Worm (Caenorhabditis elegans) whole organism, L4 larva: ENCODE results near the gene C25H3.11.

Source experiments
- F10B5.3 ChIP-seq: sonication (generic microtip); optimal IDR thresholded peaks from 2 replicates; lab custom pipeline; 2016; ENCODE audit warnings: mild to moderate bottlenecking, missing genetic modification characterization, missing compliant biosample characterization
- F26F4.8 ChIP-seq: fragments of 200-800 bp; sonication (Bioruptor generic); conservative IDR thresholded peaks from 2 replicates; pipeline ENCODE4 v1.3.6; 2022; ENCODE audit warnings: missing genetic modification characterization, missing compliant biosample characterization
- F49E8.2 ChIP-seq: sonication (generic microtip); optimal IDR thresholded peaks from 2 replicates; lab custom pipeline; 2016; ENCODE audit warnings: missing compliant biosample characterization, mild to moderate bottlenecking, missing genetic modification characterization, borderline replicate concordance
- Y5F2A.4 ChIP-seq: fragments of 200-800 bp; sonication (Bioruptor generic); optimal IDR thresholded peaks from 2 replicates; lab custom pipeline; 2018; ENCODE audit warnings: mild to moderate bottlenecking, missing genetic modification characterization, missing compliant biosample characterization
- ama-1 ChIP-seq: fragments of 150-350 bp; optimal IDR thresholded peaks from 2 replicates; lab custom pipeline; 2014; ENCODE audit warnings: inconsistent platforms, mixed read lengths
- arid-1 ChIP-seq: fragments of 200-800 bp; sonication (Bioruptor generic); conservative IDR thresholded peaks from 2 replicates; pipeline ENCODE4 v1.3.6; 2022; ENCODE audit warnings: missing genetic modification reagents, missing genetic modification characterization, missing compliant biosample characterization
- ceh-28 ChIP-seq: fragments of 150-350 bp; optimal IDR thresholded peaks from 2 replicates; lab custom pipeline; 2014; ENCODE audit warnings: missing biosample characterization, missing genetic modification reagents, missing genetic modification characterization
- ceh-44 ChIP-seq: fragments of 200-800 bp; sonication (Bioruptor generic); IDR thresholded peaks from 2 replicates; pipeline ENCODE4 v1.3.6; 2022; ENCODE audit warnings: missing genetic modification reagents, missing genetic modification characterization, missing compliant biosample characterization
- ceh-82 ChIP-seq: sonication (generic microtip); optimal IDR thresholded peaks from 2 replicates; lab custom pipeline; 2017; ENCODE audit warnings: missing biosample characterization, missing genetic modification characterization
- ctbp-1 ChIP-seq: fragments of 200-800 bp; sonication (Bioruptor generic); IDR thresholded peaks from 2 replicates; pipeline ENCODE4 v1.3.6; 2022; ENCODE audit warnings: missing genetic modification reagents, missing genetic modification characterization, missing compliant biosample characterization
- daf-12 ChIP-seq: fragments of 150-350 bp; optimal IDR thresholded peaks from 2 replicates; lab custom pipeline; 2014; ENCODE audit warnings: missing biosample characterization, missing genetic modification reagents, missing genetic modification characterization
- daf-19 ChIP-seq: fragments of 200-800 bp; sonication (Bioruptor generic); conservative IDR thresholded peaks from 2 replicates; pipeline ENCODE4 v1.3.6; 2022; ENCODE audit warnings: missing genetic modification characterization, missing compliant biosample characterization
- dmd-6 ChIP-seq: fragments of 200-800 bp; sonication (Bioruptor generic); IDR thresholded peaks from 2 replicates; pipeline ENCODE4 v1.3.6; 2022; ENCODE audit warnings: missing genetic modification reagents, missing genetic modification characterization, missing compliant biosample characterization
- dmd-9 ChIP-seq: fragments of 200-800 bp; sonication (Bioruptor generic); IDR thresholded peaks from 2 replicates; pipeline ENCODE4 v1.3.6; 2022; ENCODE audit warnings: missing genetic modification reagents, missing genetic modification characterization, missing compliant biosample characterization
- dpl-1 ChIP-seq: fragments of 150-350 bp; optimal IDR thresholded peaks from 2 replicates; lab custom pipeline; 2014; ENCODE audit warnings: missing biosample characterization, missing genetic modification reagents, missing genetic modification characterization
- duxl-1 ChIP-seq: sonication (generic microtip); optimal IDR thresholded peaks from 2 replicates; lab custom pipeline; 2016; ENCODE audit warnings: mild to moderate bottlenecking, missing genetic modification characterization, moderate library complexity, missing compliant biosample characterization; ENCODE audit not compliant: poor library complexity
- dve-1 ChIP-seq: sonication (generic microtip); optimal IDR thresholded peaks from 2 replicates; lab custom pipeline; 2017; ENCODE audit warnings: antibody characterized with exemption, mild to moderate bottlenecking, missing genetic modification characterization, missing compliant biosample characterization; ENCODE audit not compliant: insufficient read depth
- gei-8 ChIP-seq: fragments of 200-800 bp; sonication (Bioruptor generic); optimal IDR thresholded peaks from 2 replicates; lab custom pipeline; 2018; ENCODE audit warnings: mild to moderate bottlenecking, missing genetic modification characterization, missing compliant biosample characterization
- hlh-30 ChIP-seq: sonication (generic microtip); optimal IDR thresholded peaks from 2 replicates; lab custom pipeline; 2017; ENCODE audit warnings: antibody characterized with exemption, mild to moderate bottlenecking, missing genetic modification characterization, missing compliant biosample characterization; ENCODE audit not compliant: insufficient read depth
- hmg-1.1 ChIP-seq: fragments of 200-800 bp; sonication (Bioruptor generic); IDR thresholded peaks from 2 replicates; pipeline ENCODE4 v1.3.6; 2022; ENCODE audit warnings: missing genetic modification reagents, missing genetic modification characterization, missing compliant biosample characterization
- lim-7 ChIP-seq: fragments of 200-800 bp; sonication (Bioruptor generic); IDR thresholded peaks from 2 replicates; pipeline ENCODE4 v1.3.6; 2022; ENCODE audit warnings: missing genetic modification characterization, missing compliant biosample characterization
- lin-1 ChIP-seq: fragments of 200-800 bp; sonication (Bioruptor generic); IDR thresholded peaks from 2 replicates; pipeline ENCODE4 v1.3.6; 2022; ENCODE audit warnings: missing genetic modification reagents, missing genetic modification characterization, missing compliant biosample characterization
- lin-15B ChIP-seq: fragments of 150-350 bp; sonication (generic microtip); optimal IDR thresholded peaks from 3 replicates; lab custom pipeline; 2014; ENCODE audit warnings: missing biosample characterization, missing genetic modification characterization
- lin-29 ChIP-seq: fragments of 200-800 bp; sonication (Bioruptor generic); IDR thresholded peaks from 2 replicates; pipeline ENCODE4 v1.3.6; 2022; ENCODE audit warnings: missing genetic modification reagents, missing genetic modification characterization, missing compliant biosample characterization
- lin-38 ChIP-seq: fragments of 200-800 bp; sonication (Bioruptor generic); IDR thresholded peaks from 2 replicates; pipeline ENCODE4 v1.3.6; 2022; ENCODE audit warnings: missing genetic modification reagents, missing genetic modification characterization, missing compliant biosample characterization
- mdl-1 ChIP-seq, 2 experiments: fragments of 150-350 bp in 1 of 2; sonication (generic microtip) in 1 of 2; optimal IDR thresholded peaks; 2 replicates each; lab custom pipeline; 2014 to 2017; ENCODE audit warnings: missing biosample characterization in 2 of 2, missing genetic modification characterization in 2 of 2
- mdt-29 ChIP-seq: fragments of 200-800 bp; sonication (Bioruptor generic); IDR thresholded peaks from 2 replicates; pipeline ENCODE4 v1.3.6; 2022; ENCODE audit warnings: missing genetic modification reagents, missing genetic modification characterization, missing compliant biosample characterization
- mep-1 ChIP-seq: fragments of 150-350 bp; sonication (generic microtip); optimal IDR thresholded peaks from 3 replicates; lab custom pipeline; 2014; ENCODE audit warnings: missing biosample characterization, missing genetic modification characterization
- mes-2 ChIP-seq: sonication (generic microtip); optimal IDR thresholded peaks from 2 replicates; lab custom pipeline; 2016; ENCODE audit warnings: missing genotype, mild to moderate bottlenecking, missing genetic modification characterization, missing compliant biosample characterization; ENCODE audit not compliant: poor library complexity, severe bottlenecking
- mxl-2 ChIP-seq: fragments of 200-800 bp; sonication (Bioruptor generic); conservative IDR thresholded peaks from 2 replicates; pipeline ENCODE4 v1.3.6; 2022; ENCODE audit warnings: missing genetic modification reagents, missing genetic modification characterization, missing compliant biosample characterization
- nhr-102 ChIP-seq: sonication (generic microtip); optimal IDR thresholded peaks from 2 replicates; lab custom pipeline; 2016; ENCODE audit warnings: mild to moderate bottlenecking, missing genetic modification characterization, moderate library complexity, missing compliant biosample characterization
- nhr-11 ChIP-seq: fragments of 150-350 bp; optimal IDR thresholded peaks from 2 replicates; lab custom pipeline; 2014; ENCODE audit warnings: missing biosample characterization, missing genetic modification characterization
- nhr-111 ChIP-seq: fragments of 200-800 bp; sonication (Bioruptor generic); optimal IDR thresholded peaks from 2 replicates; lab custom pipeline; 2018; ENCODE audit warnings: mild to moderate bottlenecking, missing genetic modification characterization, missing compliant biosample characterization
- nhr-28 ChIP-seq: fragments of 150-350 bp; optimal IDR thresholded peaks from 2 replicates; lab custom pipeline; 2014; ENCODE audit warnings: missing biosample characterization, missing genetic modification characterization
- nhr-41 ChIP-seq: fragments of 200-800 bp; sonication (Bioruptor generic); IDR thresholded peaks from 2 replicates; pipeline ENCODE4 v1.3.6; 2022; ENCODE audit warnings: missing genetic modification reagents, missing genetic modification characterization, missing compliant biosample characterization
- nhr-6 ChIP-seq: fragments of 150-350 bp; optimal IDR thresholded peaks from 2 replicates; lab custom pipeline; 2014; ENCODE audit warnings: missing biosample characterization, missing genetic modification characterization
- nhr-77 ChIP-seq: fragments of 150-350 bp; optimal IDR thresholded peaks from 2 replicates; lab custom pipeline; 2014; ENCODE audit warnings: missing biosample characterization, missing genetic modification characterization
- sdz-12 ChIP-seq: fragments of 200-800 bp; sonication (Bioruptor generic); optimal IDR thresholded peaks from 2 replicates; lab custom pipeline; 2018; ENCODE audit warnings: mild to moderate bottlenecking, missing genetic modification characterization, missing compliant biosample characterization
- snpc-4 ChIP-seq: fragments of 150-350 bp; optimal IDR thresholded peaks from 2 replicates; lab custom pipeline; 2014; ENCODE audit warnings: missing biosample characterization, missing genetic modification characterization
- spr-1 ChIP-seq: sonication (generic microtip); optimal IDR thresholded peaks from 2 replicates; lab custom pipeline; 2016; ENCODE audit warnings: mild to moderate bottlenecking, missing genetic modification characterization, missing compliant biosample characterization
- spr-3 ChIP-seq: fragments of 200-800 bp; sonication (Bioruptor generic); optimal IDR thresholded peaks from 2 replicates; lab custom pipeline; 2018; ENCODE audit warnings: mild to moderate bottlenecking, missing genetic modification characterization, missing compliant biosample characterization
- tra-1 ChIP-seq: fragments of 200-800 bp; sonication (Bioruptor generic); IDR thresholded peaks from 2 replicates; pipeline ENCODE4 v1.3.6; 2022; ENCODE audit warnings: missing genetic modification reagents, missing genetic modification characterization, missing compliant biosample characterization
- unc-130 ChIP-seq: sonication (generic microtip); optimal IDR thresholded peaks from 2 replicates; lab custom pipeline; 2016; ENCODE audit warnings: missing genetic modification reagents, missing genetic modification characterization, missing compliant biosample characterization
- unc-62 ChIP-seq, 3 experiments: fragments of 150-350 bp in 1 of 3; sonication (generic microtip); optimal IDR thresholded peaks in 2 of 3; peaks in 1 of 3; 1 replicate in 1 of 3; 2 replicates in 2 of 3; lab custom pipeline; 2014 to 2017; ENCODE audit warnings: missing biosample characterization in 3 of 3, missing genetic modification characterization in 3 of 3, missing genetic modification reagents in 3 of 3, missing genotype in 1 of 3
- ztf-7 ChIP-seq: fragments of 150-350 bp; optimal IDR thresholded peaks from 2 replicates; lab custom pipeline; 2014; ENCODE audit warnings: missing biosample characterization, missing genetic modification characterization

Gene C25H3.11

ce11 chrII:5701485-5701884 is 12.6 kb upstream of the C25H3.11 start (continued):
- TF ChIP-seq nhr-111 (GFP tag; lab: Kevin White, UChicago), result peak; percentile 39
- peak; percentile 94 for TF ChIP-seq snpc-4 (tag; lab: Kevin White, UChicago)
- TF ChIP-seq unc-62 (GFP tag; optimal IDR thresholded peaks at IDR 0.05 in 1 of 2; lab: Kevin White, UChicago), result peak in 1 of 2 experiments; percentile 59
- no peak for TF ChIP-seq unc-62 (tag; optimal IDR thresholded peaks at IDR 0.05; lab: Kevin White, UChicago)
- peak; percentile 11 for TF ChIP-seq nhr-28 (tag; lab: Kevin White, UChicago)
- TF ChIP-seq ama-1 (lab: Kevin White, UChicago), result peak; percentile 95
- peak; percentile 57 for TF ChIP-seq lin-38 (GFP tag; lab: Robert Waterston, UW)
- TF ChIP-seq daf-19 (GFP tag; lab: Robert Waterston, UW), result no peak
- TF ChIP-seq hmg-1.1 (GFP tag; lab: Robert Waterston, UW), result peak; percentile 44; the same call in 1 of the 2 replicates
- peak; percentile 10; the same call in 1 of the 2 replicates for TF ChIP-seq arid-1 (GFP tag; lab: Robert Waterston, UW)
- peak; percentile 19 for TF ChIP-seq lin-15B
- no peak for TF ChIP-seq nhr-77 (tag; lab: Kevin White, UChicago)
- 0 out of 2 replicates have a peak, but pooled peaks have one; percentile 53 for TF ChIP-seq ctbp-1 (GFP tag; lab: Robert Waterston, UW)
- TF ChIP-seq lin-1, result 0 out of 2 replicates have a peak, but pooled peaks have one; percentile 16
- peak; percentile 93 for TF ChIP-seq ceh-44 (GFP tag; lab: Robert Waterston, UW)
- TF ChIP-seq mdl-1 (tag; optimal IDR thresholded peaks at IDR 0.05; lab: Kevin White, UChicago), result peak; percentile 59 to 75
- TF ChIP-seq F10B5.3 (tag; lab: Kevin White, UChicago), result no peak
- peak; percentile 46 for TF ChIP-seq nhr-6 (tag; lab: Kevin White, UChicago)
- peak; percentile 21 for TF ChIP-seq spr-1 (tag; lab: Kevin White, UChicago)
- TF ChIP-seq nhr-11 (tag; lab: Kevin White, UChicago), result peak; percentile 0
- no peak for TF ChIP-seq gei-8
- TF ChIP-seq F49E8.2 (tag; lab: Kevin White, UChicago), result peak; percentile 21
- peak; percentile 43 for TF ChIP-seq dmd-6
- no peak for TF ChIP-seq lim-7
- no peak for TF ChIP-seq ceh-28 (tag; lab: Kevin White, UChicago)
- peak; percentile 77 for TF ChIP-seq mes-2 (tag; lab: Kevin White, UChicago)
- TF ChIP-seq ztf-7 (tag; lab: Kevin White, UChicago), result peak; percentile 27

- no peak for TF ChIP-seq lim-7
- TF ChIP-seq nhr-28 (tag; lab: Kevin White, UChicago), result peak; percentile 12
- TF ChIP-seq hlh-30 (tag; lab: Kevin White, UChicago), result peak; percentile 19
- no peak for TF ChIP-seq dpl-1 (GFP tag; lab: Kevin White, UChicago)
- no peak for TF ChIP-seq lin-15B
- TF ChIP-seq nhr-6 (tag; lab: Kevin White, UChicago), result no peak
- TF ChIP-seq daf-12 (tag; lab: Kevin White, UChicago), result no peak
- TF ChIP-seq unc-62 (GFP tag; optimal IDR thresholded peaks at IDR 0.05 in 1 of 2; lab: Kevin White, UChicago), result no peak
- TF ChIP-seq unc-62 (tag; optimal IDR thresholded peaks at IDR 0.05; lab: Kevin White, UChicago), result no peak
- no peak for TF ChIP-seq lin-29 (GFP tag; lab: Robert Waterston, UW)
- TF ChIP-seq unc-130 (GFP tag; lab: Kevin White, UChicago), result no peak
- TF ChIP-seq mxl-2, result no peak
- no peak for TF ChIP-seq Y5F2A.4
- TF ChIP-seq F26F4.8 (GFP tag; lab: Robert Waterston, UW), result no peak
- TF ChIP-seq spr-3 (GFP tag; lab: Kevin White, UChicago), result no peak
- TF ChIP-seq ceh-82, result no peak
- TF ChIP-seq ctbp-1 (GFP tag; lab: Robert Waterston, UW), result no peak
Measured at ce11 chrII:5698869-5699268, 10.0 kb upstream of the C25H3.11 start, which contains the start of the genes C25H3.10 and C25H3.1. Gene C25H3.10, minus strand, starts transcription at chrII:5698969. Gene C25H3.1, plus strand, starts transcription at chrII:5699071.

- TF ChIP-seq duxl-1 (tag; lab: Kevin White, UChicago) (no peak), dve-1 (tag; lab: Kevin White, UChicago) (peak; percentile 52), dmd-6 (peak; percentile 78), nhr-102 (tag; lab: Kevin White, UChicago) (no peak), nhr-77 (tag; lab: Kevin White, UChicago) (peak; percentile 21), hlh-30 (tag; lab: Kevin White, UChicago) (peak; percentile 90), mdt-29 (GFP tag; lab: Robert Waterston, UW) (no peak), tra-1 (no peak), unc-62 (GFP tag; optimal IDR thresholded peaks at IDR 0.05 in 1 of 2; lab: Kevin White, UChicago) (no peak), unc-62 (tag; optimal IDR thresholded peaks at IDR 0.05; lab: Kevin White, UChicago) (no peak), dmd-9 (GFP tag; lab: Robert Waterston, UW) (no peak), mep-1 (tag; lab: Kevin White, UChicago) (peak; percentile 7), nhr-41 (GFP tag; lab: Robert Waterston, UW) (no peak), nhr-6 (tag; lab: Kevin White, UChicago) (peak; percentile 30), nhr-111 (GFP tag; lab: Kevin White, UChicago) (no peak), sdz-12 (GFP tag; lab: Kevin White, UChicago) (no peak), snpc-4 (tag; lab: Kevin White, UChicago) (no peak)
Measured at ce11 chrII:5698254-5698653, 9.4 kb upstream of the C25H3.11 start.
